Fruit fly (Drosophila melanogaster): ENCODE results near the gene Idgf2.
A peak's percentile ranks its signal among the peaks of the same experiment; 100 is the strongest.

Gene Idgf2

dm6 chr2L:16491123-16491751, 44.1 kb downstream of the Idgf2 start, which contains the start of gene Tpr2 (continued):
- TF ChIP-seq Nf-YC (tag; optimal IDR thresholded peaks at IDR 0.05) (peak; percentile 69), CG8924 (tag; optimal IDR thresholded peaks at IDR 0.05) (peak; percentile 59), CG8478 (optimal IDR thresholded peaks at IDR 0.05) (no peak), CG10654 (GFP tag; optimal IDR thresholded peaks at IDR 0.05) (no peak), Vsx1 (GFP tag; optimal IDR thresholded peaks at IDR 0.05) (peak; percentile 31), sug (tag; optimal IDR thresholded peaks at IDR 0.05) (peak; percentile 59), gem (tag; optimal IDR thresholded peaks at IDR 0.05) (peak; percentile 55), CG18011 (GFP tag; optimal IDR thresholded peaks at IDR 0.05) (peak; percentile 70), NFAT (GFP tag; IDR thresholded peaks at IDR 0.05) (no peak), CG10959 (GFP tag; IDR thresholded peaks at IDR 0.05) (no peak), prd (optimal IDR thresholded peaks at IDR 0.05) (no peak), prd (GFP tag; IDR thresholded peaks at IDR 0.05) (peak; percentile 49; the same call in 1 of the 3 replicates), seq (GFP tag; IDR thresholded peaks at IDR 0.05) (no peak), CG18599 (GFP tag; optimal IDR thresholded peaks at IDR 0.05) (peak; percentile 6), ac (GFP tag; optimal IDR thresholded peaks at IDR 0.05) (peak; percentile 17), tin (GFP tag; optimal IDR thresholded peaks at IDR 0.05) (peak; percentile 42), CG6683 (GFP tag; optimal IDR thresholded peaks at IDR 0.05) (no peak), cato (GFP tag; optimal IDR thresholded peaks at IDR 0.05; ENCODE audit: borderline replicate concordance) (no peak), sob (GFP tag; IDR thresholded peaks at IDR 0.05) (peak; percentile 69), CG4730 (GFP tag; IDR thresholded peaks at IDR 0.05) (no peak), hth (optimal IDR thresholded peaks at IDR 0.05) (no peak), CG11504 (tag; optimal IDR thresholded peaks at IDR 0.05) (peak; percentile 54), Lhr (GFP tag; optimal IDR thresholded peaks at IDR 0.05) (peak; percentile 90), ab (GFP tag; optimal IDR thresholded peaks at IDR 0.05) (no peak), Sry-β (GFP tag; optimal IDR thresholded peaks at IDR 0.05) (no peak), Ets65A (GFP tag) (peak; percentile 93), CG17802 (tag; optimal IDR thresholded peaks at IDR 0.05) (no peak), CG16863 (GFP tag; optimal IDR thresholded peaks at IDR 0.05) (no peak), CG1602 (GFP tag; optimal IDR thresholded peaks at IDR 0.05) (peak; percentile 17), D (optimal IDR thresholded peaks at IDR 0.05) (no peak), D (GFP tag; optimal IDR thresholded peaks at IDR 0.05) (no peak), CG4820 (GFP tag; optimal IDR thresholded peaks at IDR 0.05) (peak; percentile 14), CG17359 (tag; optimal IDR thresholded peaks at IDR 0.05) (peak; percentile 28), CG30431 (GFP tag; optimal IDR thresholded peaks at IDR 0.05) (no peak), CG14667 (GFP tag; IDR thresholded peaks at IDR 0.05) (no peak), CG15514 (GFP tag; optimal IDR thresholded peaks at IDR 0.05) (peak; percentile 78)

- TF ChIP-seq lola (GFP tag; optimal IDR thresholded peaks at IDR 0.05), result peak in 1 of 3 experiments; percentile 32
- no peak for TF ChIP-seq Hr39 (optimal IDR thresholded peaks at IDR 0.05)
- peak; percentile 19 for TF ChIP-seq CG10543 (GFP tag; optimal IDR thresholded peaks at IDR 0.05)
- no peak for TF ChIP-seq CG34224 (GFP tag; IDR thresholded peaks at IDR 0.05; ENCODE audit: partially characterized antibody)
- TF ChIP-seq crol (GFP tag; IDR thresholded peaks at IDR 0.05), result peak; percentile 81
- TF ChIP-seq BEAF-32 (GFP tag; optimal IDR thresholded peaks at IDR 0.05), result no peak
- TF ChIP-seq Stat92E (GFP tag; optimal IDR thresholded peaks at IDR 0.05), result peak in 1 of 3 experiments; percentile 17
- peak; percentile 8 for TF ChIP-seq mirr (GFP tag; optimal IDR thresholded peaks at IDR 0.05)
- peak in 1 of 2 experiments; percentile 3 for TF ChIP-seq bsh (GFP tag; optimal IDR thresholded peaks at IDR 0.05)
- peak; percentile 22 for TF ChIP-seq ftz-f1 (GFP tag; optimal IDR thresholded peaks at IDR 0.05)
- peak; percentile 81 for TF ChIP-seq cad (GFP tag; optimal IDR thresholded peaks at IDR 0.05)
- TF ChIP-seq CG31365 (tag; optimal IDR thresholded peaks at IDR 0.05), result no peak
- TF ChIP-seq cg (GFP tag; optimal IDR thresholded peaks at IDR 0.05), result peak; percentile 52
- peak; percentile 20 for TF ChIP-seq Jarid2 (GFP tag; optimal IDR thresholded peaks at IDR 0.05)
Observed at dm6 chr2L:16491752-16492616, 44.9 kb downstream of the Idgf2 start.

All from whole organism, embryonic.